Fruit fly (Drosophila melanogaster): ENCODE results near the gene CG7556.

The CG7556 gene

DNA sequence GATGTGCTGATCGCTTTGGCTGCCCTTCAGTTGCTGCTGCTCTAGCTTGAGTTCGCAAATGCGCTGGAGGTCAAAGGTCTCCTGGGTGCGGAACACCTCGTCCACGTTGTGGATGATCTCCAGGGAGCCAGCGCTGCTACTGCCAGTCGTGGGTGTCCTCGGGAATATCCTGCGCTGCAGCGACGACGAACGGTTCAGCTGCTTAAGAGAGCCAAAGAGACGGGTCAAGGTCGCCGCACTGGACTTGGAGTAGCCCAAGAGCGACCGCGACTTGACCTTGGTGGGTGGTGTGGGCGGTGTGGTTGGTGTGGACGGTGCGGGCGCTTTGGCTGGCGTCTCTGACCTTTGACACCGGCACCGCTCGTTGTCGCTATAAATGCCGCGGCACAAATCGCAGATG is 25.4 kb downstream of the CG7556 start:
- TF ChIP-seq ttk (optimal IDR thresholded peaks at IDR 0.05): no peak
- no peak for TF ChIP-seq psq (optimal IDR thresholded peaks at IDR 0.05)
- no peak for TF ChIP-seq insv (optimal IDR thresholded peaks at IDR 0.05)
- TF ChIP-seq Sin3A (optimal IDR thresholded peaks at IDR 0.05): no peak
- TF ChIP-seq h (optimal IDR thresholded peaks at IDR 0.05): no peak
- TF ChIP-seq Myc (optimal IDR thresholded peaks at IDR 0.05): no peak

- no peak for TF ChIP-seq h (optimal IDR thresholded peaks at IDR 0.05)
- TF ChIP-seq psq (optimal IDR thresholded peaks at IDR 0.05): no peak
- no peak for TF ChIP-seq ttk (optimal IDR thresholded peaks at IDR 0.05)
- no peak for TF ChIP-seq Myc (optimal IDR thresholded peaks at IDR 0.05)
- TF ChIP-seq insv (optimal IDR thresholded peaks at IDR 0.05): no peak
- TF ChIP-seq Sin3A (optimal IDR thresholded peaks at IDR 0.05): no peak
Observed at dm6 chrX:19153288-19154130, 26.1 kb downstream of the CG7556 start.

- TF ChIP-seq psq (optimal IDR thresholded peaks at IDR 0.05) (no peak), insv (optimal IDR thresholded peaks at IDR 0.05) (no peak), Myc (optimal IDR thresholded peaks at IDR 0.05) (no peak), h (optimal IDR thresholded peaks at IDR 0.05) (no peak), ttk (optimal IDR thresholded peaks at IDR 0.05) (no peak), Sin3A (optimal IDR thresholded peaks at IDR 0.05) (no peak)
Observed at dm6 chrX:19152570-19153287, 26.9 kb downstream of the CG7556 start.

- no peak for TF ChIP-seq h (optimal IDR thresholded peaks at IDR 0.05)
- no peak for TF ChIP-seq Sin3A (optimal IDR thresholded peaks at IDR 0.05)
- no peak for TF ChIP-seq psq (optimal IDR thresholded peaks at IDR 0.05)
- no peak for TF ChIP-seq ttk (optimal IDR thresholded peaks at IDR 0.05)
- no peak for TF ChIP-seq insv (optimal IDR thresholded peaks at IDR 0.05)
- TF ChIP-seq Myc (optimal IDR thresholded peaks at IDR 0.05): no peak
Observed at dm6 chrX:19149511-19149876, 30.1 kb downstream of the CG7556 start.

DNA sequence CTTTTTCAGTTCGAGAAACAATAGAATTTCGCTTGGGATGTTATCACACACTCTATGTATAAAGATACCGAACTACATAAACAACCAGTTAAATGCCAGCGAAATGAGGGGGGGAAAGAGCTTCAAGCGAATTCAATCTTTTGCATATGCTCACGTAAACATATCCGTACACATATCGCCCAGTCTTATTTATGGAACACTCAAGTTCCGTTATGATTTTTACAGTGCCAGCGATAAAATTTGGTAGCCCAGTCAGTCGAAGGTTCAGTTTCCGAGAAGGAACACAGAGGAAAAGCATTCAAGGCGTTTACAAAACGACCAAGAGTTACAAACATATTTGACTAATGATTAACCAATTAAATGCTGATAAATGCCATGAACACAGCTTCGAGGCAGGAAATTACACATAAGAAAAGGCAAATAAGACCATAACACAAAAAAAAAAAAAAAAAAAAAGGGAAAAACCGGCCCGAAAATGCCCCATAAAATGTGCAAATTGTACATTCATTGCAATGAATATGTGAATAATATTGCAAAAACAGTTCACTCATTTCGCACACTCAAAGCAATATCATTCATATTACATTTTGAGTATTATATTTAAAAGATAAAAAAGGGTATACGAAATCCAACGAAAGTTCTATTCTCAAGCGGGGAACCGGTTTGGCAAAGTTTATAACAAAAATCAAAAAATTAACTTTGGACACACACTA is 30.7 kb downstream of the CG7556 start:
- TF ChIP-seq psq (optimal IDR thresholded peaks at IDR 0.05): no peak
- no peak for TF ChIP-seq Myc (optimal IDR thresholded peaks at IDR 0.05)
- no peak for TF ChIP-seq h (optimal IDR thresholded peaks at IDR 0.05)
- no peak for TF ChIP-seq ttk (optimal IDR thresholded peaks at IDR 0.05)
- no peak for TF ChIP-seq insv (optimal IDR thresholded peaks at IDR 0.05)
- TF ChIP-seq Sin3A (optimal IDR thresholded peaks at IDR 0.05): no peak

DNA sequence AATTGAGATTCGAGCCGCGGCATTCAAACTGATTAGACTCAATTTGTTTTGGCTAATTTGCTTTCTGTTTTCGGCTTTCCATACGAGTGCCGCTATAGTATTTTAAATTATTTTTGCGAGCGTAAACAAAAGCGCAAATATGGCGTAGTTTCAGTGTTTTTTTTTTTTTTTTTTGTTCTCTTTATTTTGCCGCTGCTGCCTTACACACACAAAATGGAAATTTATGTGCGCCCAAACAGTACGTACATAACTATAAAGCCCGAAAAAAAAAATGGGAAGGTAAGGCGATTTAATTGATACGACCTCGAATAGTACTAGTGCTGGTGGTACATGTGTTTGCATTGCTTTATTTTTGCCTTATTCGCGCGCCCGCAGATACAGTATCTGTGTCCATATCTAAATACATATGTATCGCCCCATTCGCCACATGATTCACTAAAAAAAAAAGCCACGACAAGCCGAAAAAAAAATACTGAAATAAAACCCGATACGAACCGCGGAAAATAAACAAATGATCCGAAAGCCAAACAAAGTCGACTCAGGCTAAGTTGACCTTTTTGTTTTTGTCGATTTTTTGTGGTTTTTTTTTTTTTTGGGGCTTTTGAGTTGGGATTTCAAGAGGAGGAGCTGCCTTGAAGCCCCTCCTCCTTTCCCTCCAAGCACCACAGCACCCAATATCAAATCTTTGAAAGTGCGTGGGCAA is 31.5 kb downstream of the CG7556 start:
- no peak for TF ChIP-seq h (optimal IDR thresholded peaks at IDR 0.05)
- TF ChIP-seq psq (optimal IDR thresholded peaks at IDR 0.05): no peak
- no peak for TF ChIP-seq insv (optimal IDR thresholded peaks at IDR 0.05)
- no peak for TF ChIP-seq Myc (optimal IDR thresholded peaks at IDR 0.05)
- no peak for TF ChIP-seq ttk (optimal IDR thresholded peaks at IDR 0.05)
- TF ChIP-seq Sin3A (optimal IDR thresholded peaks at IDR 0.05): no peak

- TF ChIP-seq ttk (optimal IDR thresholded peaks at IDR 0.05): no peak
- TF ChIP-seq Myc (optimal IDR thresholded peaks at IDR 0.05): no peak
- no peak for TF ChIP-seq psq (optimal IDR thresholded peaks at IDR 0.05)
- TF ChIP-seq h (optimal IDR thresholded peaks at IDR 0.05): no peak
- TF ChIP-seq insv (optimal IDR thresholded peaks at IDR 0.05): no peak
- no peak for TF ChIP-seq Sin3A (optimal IDR thresholded peaks at IDR 0.05)
Observed at dm6 chrX:19146421-19146952, 33.1 kb downstream of the CG7556 start.

- TF ChIP-seq Sin3A (optimal IDR thresholded peaks at IDR 0.05): no peak
- no peak for TF ChIP-seq Myc (optimal IDR thresholded peaks at IDR 0.05)
- no peak for TF ChIP-seq ttk (optimal IDR thresholded peaks at IDR 0.05)
- TF ChIP-seq psq (optimal IDR thresholded peaks at IDR 0.05): no peak
- TF ChIP-seq insv (optimal IDR thresholded peaks at IDR 0.05): no peak
- no peak for TF ChIP-seq h (optimal IDR thresholded peaks at IDR 0.05)
Observed at dm6 chrX:19144785-19145422, 34.7 kb downstream of the CG7556 start.

- TF ChIP-seq h (optimal IDR thresholded peaks at IDR 0.05) (no peak), insv (optimal IDR thresholded peaks at IDR 0.05) (no peak), ttk (optimal IDR thresholded peaks at IDR 0.05) (no peak), Sin3A (optimal IDR thresholded peaks at IDR 0.05) (no peak), Myc (optimal IDR thresholded peaks at IDR 0.05) (no peak), psq (optimal IDR thresholded peaks at IDR 0.05) (no peak)
Observed at dm6 chrX:19135768-19136167, 43.9 kb downstream of the CG7556 start, which contains the start of gene Obp18a. Obp18a (minus strand) TSS chrX:19135868.

DNA sequence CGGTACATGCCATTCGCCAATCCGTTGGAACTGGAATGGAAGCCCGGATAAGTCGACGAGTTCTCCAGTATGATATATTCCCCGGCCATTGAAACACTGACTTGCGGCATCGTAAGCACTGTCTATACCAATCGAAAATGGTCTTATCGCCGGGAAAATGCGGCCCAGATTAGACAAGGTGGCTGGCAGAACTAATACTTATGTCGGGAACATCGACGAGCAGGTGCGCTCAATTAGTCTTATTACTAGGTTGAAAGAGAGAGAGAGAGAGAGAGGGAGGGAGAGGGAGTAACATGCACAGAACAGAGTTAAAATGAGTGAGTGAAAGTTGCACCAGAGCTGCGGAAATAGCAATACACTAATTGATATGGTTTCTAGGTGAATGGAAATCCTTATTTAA is 52.4 kb downstream of the CG7556 start, which contains the start of gene tgy:
Gene tgy (minus strand): TSS at position 101 of the 400 bp plus-strand sequence.
- no peak for TF ChIP-seq psq (optimal IDR thresholded peaks at IDR 0.05)
- TF ChIP-seq h (optimal IDR thresholded peaks at IDR 0.05): no peak
- TF ChIP-seq Sin3A (optimal IDR thresholded peaks at IDR 0.05): no peak
- no peak for TF ChIP-seq insv (optimal IDR thresholded peaks at IDR 0.05)
- no peak for TF ChIP-seq Myc (optimal IDR thresholded peaks at IDR 0.05)
- TF ChIP-seq ttk (optimal IDR thresholded peaks at IDR 0.05): no peak

All from Kc167 (cell line).